Fruit fly (Drosophila melanogaster): Measurements from ENCODE around the gene Pgant4.
A peak's percentile ranks its signal among the peaks of the same experiment; 100 is the strongest.

The Pgant4 gene

dm6 chr2L:3472242-3472641 lies at the start of gene Pgant4 (continued):
- TF ChIP-seq CTCF (GFP tag; optimal IDR thresholded peaks at IDR 0.05) (peak; percentile 99), CG6854 (GFP tag; optimal IDR thresholded peaks at IDR 0.05) (no peak), CG17829 (tag; optimal IDR thresholded peaks at IDR 0.05) (peak; percentile 74), H2.0 (GFP tag; IDR thresholded peaks at IDR 0.05) (peak; percentile 36), CG11696 (GFP tag; IDR thresholded peaks at IDR 0.05) (no peak), dan (GFP tag; IDR thresholded peaks at IDR 0.05) (no peak), seq (GFP tag; IDR thresholded peaks at IDR 0.05) (no peak), dysf (GFP tag; IDR thresholded peaks at IDR 0.05) (peak; percentile 74), ken (GFP tag; IDR thresholded peaks at IDR 0.05) (peak; percentile 73), wor (GFP tag; IDR thresholded peaks at IDR 0.05) (no peak), inv (GFP tag; IDR thresholded peaks at IDR 0.05; ENCODE audit: partially characterized antibody) (no peak), Optix (GFP tag; IDR thresholded peaks at IDR 0.05) (peak; percentile 68), ash1 (GFP tag; optimal IDR thresholded peaks at IDR 0.05) (no peak), sisA (GFP tag; IDR thresholded peaks at IDR 0.05) (peak; percentile 51), Usf (GFP tag; optimal IDR thresholded peaks at IDR 0.05) (no peak), CG2129 (GFP tag; IDR thresholded peaks at IDR 0.05; ENCODE audit: partially characterized antibody) (no peak), sens-2 (GFP tag; IDR thresholded peaks at IDR 0.05) (peak; percentile 41; the same call in 1 of the 2 replicates), ab (GFP tag; optimal IDR thresholded peaks at IDR 0.05) (no peak), CG5953 (GFP tag; IDR thresholded peaks at IDR 0.05) (no peak), HmgD (GFP tag; optimal IDR thresholded peaks at IDR 0.05) (peak; percentile 1), CG12219 (GFP tag; optimal IDR thresholded peaks at IDR 0.05) (no peak), HLH54F (GFP tag; optimal IDR thresholded peaks at IDR 0.05) (peak; percentile 13), Scr (GFP tag; IDR thresholded peaks at IDR 0.05; ENCODE audit: partially characterized antibody) (no peak), wdn (GFP tag; IDR thresholded peaks at IDR 0.05) (0 out of 2 replicates have a peak, but pooled peaks have one; percentile 34), z (GFP tag; IDR thresholded peaks at IDR 0.05) (no peak), Hey (tag; optimal IDR thresholded peaks at IDR 0.05) (no peak), CG5245 (GFP tag; optimal IDR thresholded peaks at IDR 0.05) (peak; percentile 65), CG15601 (tag; optimal IDR thresholded peaks at IDR 0.05) (no peak), crc (GFP tag; optimal IDR thresholded peaks at IDR 0.05) (no peak), CG1832 (GFP tag; optimal IDR thresholded peaks at IDR 0.05) (no peak), sima (GFP tag; optimal IDR thresholded peaks at IDR 0.05) (no peak), Hmx (GFP tag; optimal IDR thresholded peaks at IDR 0.05) (no peak), tll (GFP tag; optimal IDR thresholded peaks at IDR 0.05) (no peak), YL-1 (GFP tag; optimal IDR thresholded peaks at IDR 0.05) (no peak), Drgx (GFP tag; IDR thresholded peaks at IDR 0.05) (no peak), CG4820 (GFP tag; optimal IDR thresholded peaks at IDR 0.05) (peak; percentile 51), fd102C (GFP tag; optimal IDR thresholded peaks at IDR 0.05) (no peak), Trl (optimal IDR thresholded peaks at IDR 0.05) (no peak), Trl (GFP tag; optimal IDR thresholded peaks at IDR 0.05) (peak; percentile 32), CG43689 (GFP tag; IDR thresholded peaks at IDR 0.05) (no peak), prd (optimal IDR thresholded peaks at IDR 0.05) (no peak), prd (GFP tag; IDR thresholded peaks at IDR 0.05) (peak; percentile 92), jigr1 (GFP tag; IDR thresholded peaks at IDR 0.05) (no peak), gt (GFP tag; IDR thresholded peaks at IDR 0.05) (no peak), CG8281 (tag; optimal IDR thresholded peaks at IDR 0.05) (no peak), Sry-δ (GFP tag; optimal IDR thresholded peaks at IDR 0.05) (no peak), CG10267 (tag; optimal IDR thresholded peaks at IDR 0.05) (peak; percentile 43), en (GFP tag; optimal IDR thresholded peaks at IDR 0.05) (no peak), luna (GFP tag; optimal IDR thresholded peaks at IDR 0.05) (no peak), CG15073 (GFP tag; optimal IDR thresholded peaks at IDR 0.05) (no peak), unpg (GFP tag; optimal IDR thresholded peaks at IDR 0.05) (peak; percentile 40), repo (GFP tag; optimal IDR thresholded peaks at IDR 0.05) (peak; percentile 8), CG1792 (GFP tag; optimal IDR thresholded peaks at IDR 0.05) (no peak), CG12071 (GFP tag; optimal IDR thresholded peaks at IDR 0.05) (peak; percentile 27)
